Fruit fly (Drosophila melanogaster) whole organism, embryonic: Measurements from ENCODE around the gene Syx4.

Experiments
- CG11247 ChIP-seq: fragments of 200-800 bp; sonication (Bioruptor generic); IDR thresholded peaks from 2 replicates; pipeline ENCODE4 v1.3.6; 2022; ENCODE audit warnings: missing biosample characterization, missing genetic modification characterization
- CG12744 ChIP-seq: fragments of 200-800 bp; sonication (Bioruptor generic); optimal IDR thresholded peaks from 2 replicates; lab custom pipeline; 2016; ENCODE audit warnings: missing biosample characterization, missing genetic modification characterization
- CG14710 ChIP-seq: fragments of 200-800 bp; sonication (Bioruptor generic); optimal IDR thresholded peaks from 3 replicates; lab custom pipeline; 2019; ENCODE audit warnings: missing biosample characterization, mild to moderate bottlenecking, missing genetic modification characterization, moderate library complexity
- CG15479 ChIP-seq: fragments of 200-800 bp; sonication (Bioruptor generic); optimal IDR thresholded peaks from 3 replicates; lab custom pipeline; 2019; ENCODE audit warnings: missing biosample characterization, mild to moderate bottlenecking, missing genetic modification characterization, moderate library complexity
- CG15601 ChIP-seq: fragments of 200-800 bp; sonication (Bioruptor generic); optimal IDR thresholded peaks from 3 replicates; lab custom pipeline; 2019; ENCODE audit warnings: missing biosample characterization, mild to moderate bottlenecking, missing genetic modification characterization, moderate library complexity
- CTCF ChIP-seq: fragments of 200-800 bp; sonication (Bioruptor generic); optimal IDR thresholded peaks from 2 replicates; lab custom pipeline; 2017; ENCODE audit warnings: missing biosample characterization, mild to moderate bottlenecking, missing genetic modification characterization, moderate library complexity
- PHDP ChIP-seq: fragments of 200-800 bp; sonication (Bioruptor generic); optimal IDR thresholded peaks from 3 replicates; lab custom pipeline; 2018; ENCODE audit warnings: missing biosample characterization, mild to moderate bottlenecking, missing genetic modification characterization, moderate library complexity
- gem ChIP-seq: fragments of 200-800 bp; sonication (Bioruptor generic); optimal IDR thresholded peaks from 2 replicates; lab custom pipeline; 2019; ENCODE audit warnings: missing biosample characterization, mild to moderate bottlenecking, missing genetic modification characterization, moderate library complexity
- lov ChIP-seq, 2 experiments: fragments of 200-800 bp in 1 of 2; fragments of >200 bp in 1 of 2; sonication (Bioruptor generic) in 1 of 2; IDR thresholded peaks in 1 of 2; optimal IDR thresholded peaks in 1 of 2; 2 replicates in 1 of 2; 3 replicates in 1 of 2; pipeline versions ENCODE4 v1.3.6 to Lab custom; 2017 to 2022; ENCODE audit warnings: missing biosample characterization in 1 of 2, missing genetic modification characterization in 1 of 2
- unpg ChIP-seq: fragments of 200-800 bp; sonication (Bioruptor generic); optimal IDR thresholded peaks from 3 replicates; lab custom pipeline; 2018; ENCODE audit warnings: missing biosample characterization, mild to moderate bottlenecking, missing genetic modification characterization, moderate library complexity
- usp ChIP-seq: fragments of >200 bp; optimal IDR thresholded peaks from 2 replicates; lab custom pipeline; 2017; ENCODE audit warnings: missing biosample characterization, missing genetic modification characterization
- zen ChIP-seq: fragments of 200-800 bp; sonication (Bioruptor generic); optimal IDR thresholded peaks from 3 replicates; lab custom pipeline; 2018; ENCODE audit warnings: missing biosample characterization, mild to moderate bottlenecking, missing genetic modification characterization, moderate library complexity

DNA sequence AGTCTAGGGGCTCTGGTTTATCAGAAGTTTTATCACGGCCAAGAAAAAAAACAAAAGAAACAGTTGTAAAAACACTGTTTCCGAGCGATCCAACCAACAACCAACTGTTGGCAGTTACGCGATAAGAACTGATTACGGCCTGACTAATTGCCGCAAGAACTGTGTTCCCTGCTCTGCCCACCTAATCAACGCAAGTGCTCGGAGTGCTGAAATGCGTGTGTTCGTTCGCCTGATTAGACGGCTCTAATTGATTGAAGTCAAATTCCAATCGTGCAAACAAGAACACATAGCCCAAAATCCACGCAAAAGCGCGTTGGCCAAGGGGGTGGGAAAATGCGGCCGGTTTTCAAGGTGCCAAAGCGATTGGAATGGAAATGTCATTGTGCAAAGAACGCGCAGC, 44.0 kb upstream of the Syx4 start:
- TF ChIP-seq CG11247 = no peak
- no peak for TF ChIP-seq CTCF (GFP tag; lab: Kevin White, UChicago)
- TF ChIP-seq zen (tag; lab: Kevin White, UChicago) = no peak
- no peak for TF ChIP-seq usp (GFP tag; lab: Kevin White, UChicago)
- TF ChIP-seq CG15601 (tag; lab: Kevin White, UChicago) = no peak
- TF ChIP-seq lov (optimal IDR thresholded peaks at IDR 0.05; lab: Kevin White, UChicago) = no peak
- TF ChIP-seq lov (GFP tag; IDR thresholded peaks at IDR 0.05; lab: Robert Waterston, UW) = no peak
- no peak for TF ChIP-seq unpg (GFP tag; lab: Kevin White, UChicago)
- no peak for TF ChIP-seq CG14710 (tag; lab: Kevin White, UChicago)
- no peak for TF ChIP-seq PHDP (tag; lab: Kevin White, UChicago)
- TF ChIP-seq gem (tag; lab: Kevin White, UChicago) = no peak
- no peak for TF ChIP-seq CG12744
- no peak for TF ChIP-seq CG15479 (GFP tag; lab: Kevin White, UChicago)
